Fruit fly (Drosophila melanogaster): ENCODE measurements around the gene ppk10.
A peak's percentile ranks its signal among the peaks of the same experiment; 100 is the strongest.

The ppk10 gene

DNA sequence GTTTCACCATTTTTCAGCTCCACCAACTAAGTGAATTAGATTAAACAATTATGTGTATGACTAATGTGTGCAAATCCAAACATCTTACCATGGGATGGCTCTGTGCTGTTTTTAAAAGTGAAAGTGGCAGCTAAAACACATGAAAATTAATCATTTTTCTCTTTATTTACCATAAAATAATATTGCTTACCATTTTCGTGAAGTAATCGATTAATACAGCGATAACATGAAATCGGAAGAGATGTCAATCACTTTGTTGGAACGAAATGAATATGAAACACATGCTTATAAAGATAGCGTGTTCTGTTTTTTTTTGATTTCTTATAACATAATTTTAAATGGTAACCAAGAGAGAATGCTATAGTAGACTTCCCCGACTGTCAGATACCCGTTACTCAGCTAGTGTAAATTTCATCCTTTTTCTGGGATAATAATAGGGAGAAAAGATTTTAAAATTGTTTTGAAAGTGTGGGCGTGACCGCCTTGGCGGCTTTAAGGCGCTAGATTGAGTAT, 48.3 kb downstream of the ppk10 start (continued):
- TF ChIP-seq HmgZ (tag; optimal IDR thresholded peaks at IDR 0.05): peak; percentile 3
- TF ChIP-seq CG8359 (GFP tag; optimal IDR thresholded peaks at IDR 0.05; ENCODE audit: borderline replicate concordance): no peak
- TF ChIP-seq CG34224 (GFP tag; IDR thresholded peaks at IDR 0.05; ENCODE audit: partially characterized antibody): peak; percentile 44; the same call in 2 of the 3 replicates
- TF ChIP-seq grn (GFP tag; optimal IDR thresholded peaks at IDR 0.05): no peak
- no peak for TF ChIP-seq MTF-1 (GFP tag; optimal IDR thresholded peaks at IDR 0.05; ENCODE audit: borderline replicate concordance)
- peak; percentile 57 for TF ChIP-seq BEAF-32 (GFP tag; optimal IDR thresholded peaks at IDR 0.05)
- no peak for TF ChIP-seq ERR (GFP tag; optimal IDR thresholded peaks at IDR 0.05)
- TF ChIP-seq Lhr (GFP tag; optimal IDR thresholded peaks at IDR 0.05): no peak
- no peak for TF ChIP-seq onecut (GFP tag; IDR thresholded peaks at IDR 0.05)
- no peak for TF ChIP-seq caup (GFP tag; optimal IDR thresholded peaks at IDR 0.05; ENCODE audit: severe bottlenecking)
- no peak for TF ChIP-seq zen (tag; optimal IDR thresholded peaks at IDR 0.05)
- peak; percentile 63 for TF ChIP-seq Scr (GFP tag; IDR thresholded peaks at IDR 0.05; ENCODE audit: partially characterized antibody)
- TF ChIP-seq Ravus (GFP tag; IDR thresholded peaks at IDR 0.05): no peak
- no peak for TF ChIP-seq bcd (GFP tag; optimal IDR thresholded peaks at IDR 0.05)
- TF ChIP-seq CG4854 (GFP tag; optimal IDR thresholded peaks at IDR 0.05): no peak
- TF ChIP-seq hbn (GFP tag; IDR thresholded peaks at IDR 0.05; ENCODE audit: partially characterized antibody): no peak
- TF ChIP-seq btn (GFP tag; optimal IDR thresholded peaks at IDR 0.05): no peak
- TF ChIP-seq HLH4C (GFP tag; IDR thresholded peaks at IDR 0.05; ENCODE audit: partially characterized antibody): peak; percentile 67
- no peak for TF ChIP-seq insv (GFP tag; optimal IDR thresholded peaks at IDR 0.05)
- TF ChIP-seq CG17802 (tag; optimal IDR thresholded peaks at IDR 0.05): peak; percentile 25
- TF ChIP-seq dati (GFP tag; IDR thresholded peaks at IDR 0.05): no peak
- TF ChIP-seq fd102C (GFP tag; optimal IDR thresholded peaks at IDR 0.05): no peak
- peak; percentile 25 for TF ChIP-seq mam (GFP tag; optimal IDR thresholded peaks at IDR 0.05)
- TF ChIP-seq gsb-n (tag; optimal IDR thresholded peaks at IDR 0.05): no peak
- no peak for TF ChIP-seq fru (optimal IDR thresholded peaks at IDR 0.05)
- no peak for TF ChIP-seq pros (GFP tag; optimal IDR thresholded peaks at IDR 0.05)
- TF ChIP-seq gcm (GFP tag; optimal IDR thresholded peaks at IDR 0.05): no peak
- TF ChIP-seq dm (GFP tag; optimal IDR thresholded peaks at IDR 0.05): no peak
- no peak for TF ChIP-seq shn (GFP tag; optimal IDR thresholded peaks at IDR 0.05)
- no peak for TF ChIP-seq gce (GFP tag; IDR thresholded peaks at IDR 0.05)
- TF ChIP-seq sqz (GFP tag; optimal IDR thresholded peaks at IDR 0.05): no peak
- no peak for TF ChIP-seq bowl (GFP tag; IDR thresholded peaks at IDR 0.05)
- no peak for TF ChIP-seq Meics (GFP tag; optimal IDR thresholded peaks at IDR 0.05)
- TF ChIP-seq CG12769 (tag; optimal IDR thresholded peaks at IDR 0.05): no peak
- no peak for TF ChIP-seq Asciz (GFP tag; optimal IDR thresholded peaks at IDR 0.05)
- peak; percentile 57 for TF ChIP-seq CG12659 (GFP tag; optimal IDR thresholded peaks at IDR 0.05)
- TF ChIP-seq Lim3 (GFP tag; IDR thresholded peaks at IDR 0.05): no peak
- no peak for TF ChIP-seq CG18262 (tag; optimal IDR thresholded peaks at IDR 0.05)
- TF ChIP-seq CG32532 (GFP tag; IDR thresholded peaks at IDR 0.05): no peak
- no peak for TF ChIP-seq CG3281 (GFP tag; optimal IDR thresholded peaks at IDR 0.05)
- TF ChIP-seq CG1024 (GFP tag; IDR thresholded peaks at IDR 0.05): no peak
- TF ChIP-seq CG6254 (GFP tag; optimal IDR thresholded peaks at IDR 0.05): no peak
- peak; percentile 3 for TF ChIP-seq Sox100B (GFP tag; optimal IDR thresholded peaks at IDR 0.05)
- peak; percentile 54 for TF ChIP-seq MESR4 (GFP tag; optimal IDR thresholded peaks at IDR 0.05)
- peak; percentile 49 for TF ChIP-seq CG11723 (GFP tag; optimal IDR thresholded peaks at IDR 0.05)
- peak; percentile 21; the same call in 1 of the 2 replicates for TF ChIP-seq amos (GFP tag; IDR thresholded peaks at IDR 0.05; ENCODE audit: partially characterized antibody)
- TF ChIP-seq CG17328 (GFP tag; IDR thresholded peaks at IDR 0.05): no peak
- TF ChIP-seq Xrp1 (GFP tag; IDR thresholded peaks at IDR 0.05): no peak
- no peak for TF ChIP-seq HmgD (GFP tag; optimal IDR thresholded peaks at IDR 0.05)
- peak; percentile 52 for TF ChIP-seq MBD-R2 (GFP tag; IDR thresholded peaks at IDR 0.05)

Measured in whole organism, embryonic.